Worm (Caenorhabditis elegans): ENCODE results near the gene Y50D4C.12.
A peak's percentile ranks its signal among the peaks of the same experiment; 100 is the strongest.

The Y50D4C.12 gene

ce11 chrV:990300-990699, 7.9 kb downstream of the Y50D4C.12 start:
- TF ChIP-seq scrt-1 (GFP tag; IDR thresholded peaks at IDR 0.05) (0 out of 2 replicates have a peak, but pooled peaks have one; percentile 14), hmbx-1 (tag; optimal IDR thresholded peaks at IDR 0.05) (no peak), tbx-37 (GFP tag; conservative IDR thresholded peaks at IDR 0.05) (no peak)

- TF ChIP-seq scrt-1 (GFP tag; IDR thresholded peaks at IDR 0.05) = no peak
- TF ChIP-seq tra-4 (tag; optimal IDR thresholded peaks at IDR 0.05) = no peak
- no peak for TF ChIP-seq flt-1 (GFP tag; IDR thresholded peaks at IDR 0.05)
- TF ChIP-seq sea-1 (GFP tag; conservative IDR thresholded peaks at IDR 0.05) = no peak
- TF ChIP-seq aly-1 (tag; optimal IDR thresholded peaks at IDR 0.05) = no peak
- no peak for TF ChIP-seq ets-7 (tag; optimal IDR thresholded peaks at IDR 0.05)
- no peak for TF ChIP-seq B0310.2 (tag; optimal IDR thresholded peaks at IDR 0.05)
- no peak for TF ChIP-seq ama-1 (optimal IDR thresholded peaks at IDR 0.05)
- TF ChIP-seq hmbx-1 (tag; optimal IDR thresholded peaks at IDR 0.05) = no peak
- TF ChIP-seq tbx-37 (GFP tag; conservative IDR thresholded peaks at IDR 0.05) = no peak
- no peak for TF ChIP-seq hnd-1 (tag; optimal IDR thresholded peaks at IDR 0.05)
- TF ChIP-seq hmg-4 (GFP tag; optimal IDR thresholded peaks at IDR 0.05) = no peak
- no peak for TF ChIP-seq ceh-36 (tag; optimal IDR thresholded peaks at IDR 0.05)
- TF ChIP-seq tbx-11 (GFP tag; IDR thresholded peaks at IDR 0.05) = no peak
These were observed 13.3 kb downstream of the Y50D4C.12 start for ce11 chrV:995635-996034.

ce11 chrV:1001163-1001562, 18.8 kb downstream of the Y50D4C.12 start:
- TF ChIP-seq sea-1 (GFP tag; conservative IDR thresholded peaks at IDR 0.05) (no peak), hnd-1 (tag; optimal IDR thresholded peaks at IDR 0.05) (no peak), tbx-11 (GFP tag; IDR thresholded peaks at IDR 0.05) (no peak), scrt-1 (GFP tag; IDR thresholded peaks at IDR 0.05) (no peak), hmbx-1 (tag; optimal IDR thresholded peaks at IDR 0.05) (no peak), aly-1 (tag; optimal IDR thresholded peaks at IDR 0.05) (no peak), F13C5.2 (tag; optimal IDR thresholded peaks at IDR 0.05) (no peak), hmg-4 (GFP tag; optimal IDR thresholded peaks at IDR 0.05) (no peak), pes-1 (GFP tag; IDR thresholded peaks at IDR 0.05) (no peak), ets-7 (tag; optimal IDR thresholded peaks at IDR 0.05) (no peak)

- no peak for TF ChIP-seq ets-7 (tag; optimal IDR thresholded peaks at IDR 0.05)
- no peak for TF ChIP-seq B0310.2 (tag; optimal IDR thresholded peaks at IDR 0.05)
- TF ChIP-seq sea-1 (GFP tag; conservative IDR thresholded peaks at IDR 0.05) = no peak
- TF ChIP-seq hmbx-1 (tag; optimal IDR thresholded peaks at IDR 0.05) = no peak
- no peak for TF ChIP-seq tbx-37 (GFP tag; conservative IDR thresholded peaks at IDR 0.05)
- no peak for TF ChIP-seq aly-1 (tag; optimal IDR thresholded peaks at IDR 0.05)
- TF ChIP-seq tbx-11 (GFP tag; IDR thresholded peaks at IDR 0.05) = no peak
- TF ChIP-seq hnd-1 (tag; optimal IDR thresholded peaks at IDR 0.05) = no peak
- TF ChIP-seq ceh-13 (GFP tag; optimal IDR thresholded peaks at IDR 0.05) = no peak
- no peak for TF ChIP-seq ama-1 (optimal IDR thresholded peaks at IDR 0.05)
These were observed 21.0 kb downstream of the Y50D4C.12 start, which contains the start of gene Y50D4C.5 for ce11 chrV:1003400-1003799. Y50D4C.5 (minus strand) TSS chrV:1003744.

ce11 chrV:1003826-1004225, 21.4 kb downstream of the Y50D4C.12 start:
- TF ChIP-seq hnd-1 (tag; optimal IDR thresholded peaks at IDR 0.05) = no peak
- TF ChIP-seq aly-1 (tag; optimal IDR thresholded peaks at IDR 0.05) = no peak
- TF ChIP-seq ceh-13 (GFP tag; optimal IDR thresholded peaks at IDR 0.05) = peak; percentile 60
- no peak for TF ChIP-seq tbx-37 (GFP tag; conservative IDR thresholded peaks at IDR 0.05)
- peak; percentile 73 for TF ChIP-seq hmbx-1 (tag; optimal IDR thresholded peaks at IDR 0.05)
- TF ChIP-seq flt-1 (GFP tag; IDR thresholded peaks at IDR 0.05) = no peak
- TF ChIP-seq ceh-36 (tag; optimal IDR thresholded peaks at IDR 0.05) = no peak
- TF ChIP-seq scrt-1 (GFP tag; IDR thresholded peaks at IDR 0.05) = no peak
- peak; percentile 80 for TF ChIP-seq F13C5.2 (tag; optimal IDR thresholded peaks at IDR 0.05)
- peak; percentile 46 for TF ChIP-seq hmg-4 (GFP tag; optimal IDR thresholded peaks at IDR 0.05)
- no peak for TF ChIP-seq ama-1 (optimal IDR thresholded peaks at IDR 0.05)
- peak; percentile 69; the same call in 1 of the 2 replicates for TF ChIP-seq pes-1 (GFP tag; IDR thresholded peaks at IDR 0.05)
- no peak for TF ChIP-seq sea-1 (GFP tag; conservative IDR thresholded peaks at IDR 0.05)
- TF ChIP-seq tra-4 (tag; optimal IDR thresholded peaks at IDR 0.05) = peak; percentile 74
- peak; percentile 77 for TF ChIP-seq ets-7 (tag; optimal IDR thresholded peaks at IDR 0.05)
- TF ChIP-seq B0310.2 (tag; optimal IDR thresholded peaks at IDR 0.05) = peak; percentile 60
- 0 out of 2 replicates have a peak, but pooled peaks have one; percentile 23 for TF ChIP-seq tbx-11 (GFP tag; IDR thresholded peaks at IDR 0.05)

ce11 chrV:1005877-1006276, 23.5 kb downstream of the Y50D4C.12 start:
- no peak for TF ChIP-seq hnd-1 (tag; optimal IDR thresholded peaks at IDR 0.05)
- no peak for TF ChIP-seq ceh-36 (tag; optimal IDR thresholded peaks at IDR 0.05)
- TF ChIP-seq ceh-13 (GFP tag; optimal IDR thresholded peaks at IDR 0.05) = no peak
- TF ChIP-seq tbx-11 (GFP tag; IDR thresholded peaks at IDR 0.05) = no peak
- TF ChIP-seq pes-1 (GFP tag; IDR thresholded peaks at IDR 0.05) = no peak

- TF ChIP-seq ama-1 (optimal IDR thresholded peaks at IDR 0.05) = no peak
- TF ChIP-seq ceh-13 (GFP tag; optimal IDR thresholded peaks at IDR 0.05) = no peak
- no peak for TF ChIP-seq ets-7 (tag; optimal IDR thresholded peaks at IDR 0.05)
- no peak for TF ChIP-seq flt-1 (GFP tag; IDR thresholded peaks at IDR 0.05)
- no peak for TF ChIP-seq sea-1 (GFP tag; conservative IDR thresholded peaks at IDR 0.05)
These were observed 26.1 kb downstream of the Y50D4C.12 start, which contains the start of gene ergo-1 for ce11 chrV:1008503-1008902. ergo-1 (plus strand) TSS chrV:1008803.

- TF ChIP-seq tbx-11 (GFP tag; IDR thresholded peaks at IDR 0.05) (no peak), pes-1 (GFP tag; IDR thresholded peaks at IDR 0.05) (no peak), ama-1 (optimal IDR thresholded peaks at IDR 0.05) (no peak), hnd-1 (tag; optimal IDR thresholded peaks at IDR 0.05) (no peak), flt-1 (GFP tag; IDR thresholded peaks at IDR 0.05) (no peak), tra-4 (tag; optimal IDR thresholded peaks at IDR 0.05) (no peak), tbx-37 (GFP tag; conservative IDR thresholded peaks at IDR 0.05) (no peak), ets-7 (tag; optimal IDR thresholded peaks at IDR 0.05) (no peak), B0310.2 (tag; optimal IDR thresholded peaks at IDR 0.05) (no peak), scrt-1 (GFP tag; IDR thresholded peaks at IDR 0.05) (no peak), hmg-4 (GFP tag; optimal IDR thresholded peaks at IDR 0.05) (no peak), sea-1 (GFP tag; conservative IDR thresholded peaks at IDR 0.05) (no peak)
These were observed 26.7 kb downstream of the Y50D4C.12 start for ce11 chrV:1009037-1009436.
